Worm (Caenorhabditis elegans) whole organism, L4 larva: ENCODE results near the gene M176.16.

ENCODE experiments used
- ceh-82 ChIP-seq: sonication (generic microtip); optimal IDR thresholded peaks from 2 replicates; lab custom pipeline; 2017; ENCODE audit warnings: missing biosample characterization, missing genetic modification characterization
- daf-12 ChIP-seq: fragments of 150-350 bp; optimal IDR thresholded peaks from 2 replicates; lab custom pipeline; 2014; ENCODE audit warnings: missing biosample characterization, missing genetic modification reagents, missing genetic modification characterization
- lin-13 ChIP-seq: fragments of 150-350 bp; optimal IDR thresholded peaks from 2 replicates; lab custom pipeline; 2014; ENCODE audit warnings: missing biosample characterization, missing genetic modification reagents, missing genetic modification characterization
- lin-15B ChIP-seq: fragments of 150-350 bp; sonication (generic microtip); optimal IDR thresholded peaks from 3 replicates; lab custom pipeline; 2014; ENCODE audit warnings: missing biosample characterization, missing genetic modification characterization
- lsy-2 ChIP-seq, 2 experiments: fragments of 150-350 bp in 1 of 2; sonication (generic microtip) in 1 of 2; optimal IDR thresholded peaks; 2 replicates each; lab custom pipeline; 2014 to 2017; ENCODE audit warnings: missing biosample characterization in 2 of 2, missing genetic modification characterization in 2 of 2
- mxl-3 ChIP-seq: fragments of 200-800 bp; sonication (Bioruptor generic); optimal IDR thresholded peaks from 2 replicates; lab custom pipeline; 2018; ENCODE audit warnings: mild to moderate bottlenecking, missing genetic modification characterization, missing compliant biosample characterization
- nhr-11 ChIP-seq: fragments of 150-350 bp; optimal IDR thresholded peaks from 2 replicates; lab custom pipeline; 2014; ENCODE audit warnings: missing biosample characterization, missing genetic modification characterization
- nhr-42 ChIP-seq: fragments of 200-800 bp; sonication (Bioruptor generic); IDR thresholded peaks from 2 replicates; pipeline ENCODE4 v1.3.6; 2022; ENCODE audit warnings: missing genetic modification characterization, missing compliant biosample characterization
- nhr-76 ChIP-seq: fragments of 150-350 bp; optimal IDR thresholded peaks from 2 replicates; lab custom pipeline; 2014; ENCODE audit warnings: missing biosample characterization, missing genetic modification characterization
- pha-4 ChIP-seq, 2 experiments: fragments of 150-350 bp in 1 of 2; fragments of 200-800 bp in 1 of 2; sonication (Bioruptor generic) in 1 of 2; IDR thresholded peaks in 1 of 2; optimal IDR thresholded peaks in 1 of 2; 2 replicates each; pipeline versions ENCODE4 v1.3.6 to Lab custom; 2014 to 2022; ENCODE audit warnings: missing genetic modification characterization in 2 of 2, missing genetic modification reagents in 2 of 2, missing biosample characterization in 1 of 2, missing compliant biosample characterization in 1 of 2
- snpc-4 ChIP-seq: fragments of 150-350 bp; optimal IDR thresholded peaks from 2 replicates; lab custom pipeline; 2014; ENCODE audit warnings: missing biosample characterization, missing genetic modification characterization
- unc-130 ChIP-seq: sonication (generic microtip); optimal IDR thresholded peaks from 2 replicates; lab custom pipeline; 2016; ENCODE audit warnings: missing genetic modification reagents, missing genetic modification characterization, missing compliant biosample characterization
- unc-62 ChIP-seq, 3 experiments: fragments of 150-350 bp in 1 of 3; sonication (generic microtip); optimal IDR thresholded peaks in 2 of 3; peaks in 1 of 3; 1 replicate in 1 of 3; 2 replicates in 2 of 3; lab custom pipeline; 2014 to 2017; ENCODE audit warnings: missing biosample characterization in 3 of 3, missing genetic modification characterization in 3 of 3, missing genetic modification reagents in 3 of 3, missing genotype in 1 of 3
- ztf-11 ChIP-seq: fragments of 150-350 bp; optimal IDR thresholded peaks from 2 replicates; lab custom pipeline; 2014; ENCODE audit warnings: missing biosample characterization, missing genetic modification characterization

- no peak for TF ChIP-seq ztf-11 (tag; lab: Kevin White, UChicago)
- TF ChIP-seq unc-62 (GFP tag; optimal IDR thresholded peaks at IDR 0.05 in 1 of 2; lab: Kevin White, UChicago) = no peak
- no peak for TF ChIP-seq unc-62 (tag; optimal IDR thresholded peaks at IDR 0.05; lab: Kevin White, UChicago)
- TF ChIP-seq unc-130 (GFP tag; lab: Kevin White, UChicago) = no peak
- TF ChIP-seq ceh-82 (tag; lab: Kevin White, UChicago) = no peak
- no peak for TF ChIP-seq daf-12
- no peak for TF ChIP-seq nhr-76
- TF ChIP-seq lsy-2 (tag; optimal IDR thresholded peaks at IDR 0.05; lab: Kevin White, UChicago) = no peak
- no peak for TF ChIP-seq snpc-4 (tag; lab: Kevin White, UChicago)
- TF ChIP-seq lin-13 (GFP tag; lab: Kevin White, UChicago) = no peak
- TF ChIP-seq nhr-42 (GFP tag; lab: Robert Waterston, UW) = no peak
- TF ChIP-seq nhr-11 = no peak
- TF ChIP-seq pha-4 (GFP tag; IDR thresholded peaks at IDR 0.05; lab: Robert Waterston, UW) = no peak
- no peak for TF ChIP-seq pha-4 (tag; optimal IDR thresholded peaks at IDR 0.05; lab: Kevin White, UChicago)
- TF ChIP-seq mxl-3 (GFP tag; lab: Kevin White, UChicago) = no peak
- no peak for TF ChIP-seq lin-15B (tag; lab: Kevin White, UChicago)
Measured at ce11 chrII:9466095-9466494, 47.8 kb downstream of the M176.16 start, which contains the start of gene chil-22.
